Fruit fly (Drosophila melanogaster): ENCODE data around the gene ATPsynCF6.

Gene ATPsynCF6

dm6 chr3R:23356920-23357386, 1.1 kb upstream of the ATPsynCF6 start (continued):
- TF ChIP-seq Vsx1 (GFP tag; optimal IDR thresholded peaks at IDR 0.05) (no peak), CG17802 (tag; optimal IDR thresholded peaks at IDR 0.05) (peak; percentile 4), Opbp (GFP tag; IDR thresholded peaks at IDR 0.05; ENCODE audit: partially characterized antibody) (no peak), CG12155 (GFP tag; optimal IDR thresholded peaks at IDR 0.05) (peak; percentile 83), z (GFP tag; IDR thresholded peaks at IDR 0.05) (no peak), CG13296 (GFP tag; optimal IDR thresholded peaks at IDR 0.05) (peak; percentile 83), ranshi (GFP tag; IDR thresholded peaks at IDR 0.05) (peak; percentile 80), kay (GFP tag; optimal IDR thresholded peaks at IDR 0.05) (peak; percentile 48), fd102C (GFP tag; optimal IDR thresholded peaks at IDR 0.05) (no peak), Stat92E (GFP tag; optimal IDR thresholded peaks at IDR 0.05) (no peak), CG6765 (GFP tag; optimal IDR thresholded peaks at IDR 0.05) (peak; percentile 27), emc (GFP tag; optimal IDR thresholded peaks at IDR 0.05) (no peak), CG10147 (GFP tag; optimal IDR thresholded peaks at IDR 0.05) (peak; percentile 85), ems (GFP tag; optimal IDR thresholded peaks at IDR 0.05) (no peak), Trl (optimal IDR thresholded peaks at IDR 0.05) (no peak), Trl (GFP tag; optimal IDR thresholded peaks at IDR 0.05) (no peak), CG3838 (GFP tag; optimal IDR thresholded peaks at IDR 0.05) (no peak), unc-4 (GFP tag; IDR thresholded peaks at IDR 0.05; ENCODE audit: partially characterized antibody) (no peak), Lim3 (GFP tag; IDR thresholded peaks at IDR 0.05) (no peak), nerfin-1 (tag; optimal IDR thresholded peaks at IDR 0.05) (peak; percentile 59), esg (GFP tag; conservative IDR thresholded peaks at IDR 0.05) (peak; percentile 81), CG8359 (GFP tag; optimal IDR thresholded peaks at IDR 0.05; ENCODE audit: borderline replicate concordance) (no peak), Dip3 (GFP tag; optimal IDR thresholded peaks at IDR 0.05) (no peak), CG17568 (GFP tag; optimal IDR thresholded peaks at IDR 0.05) (no peak), usp (GFP tag; optimal IDR thresholded peaks at IDR 0.05) (no peak), amos (GFP tag; IDR thresholded peaks at IDR 0.05; ENCODE audit: partially characterized antibody) (no peak), CG12236 (GFP tag; optimal IDR thresholded peaks at IDR 0.05) (no peak), Mrtf (GFP tag; IDR thresholded peaks at IDR 0.05) (peak; percentile 47; the same call in 1 of the 3 replicates), CG9727 (GFP tag; optimal IDR thresholded peaks at IDR 0.05) (peak; percentile 90), nerfin-2 (GFP tag; IDR thresholded peaks at IDR 0.05; ENCODE audit: partially characterized antibody) (no peak), CG4282 (GFP tag; optimal IDR thresholded peaks at IDR 0.05) (no peak), CG13424 (tag; optimal IDR thresholded peaks at IDR 0.05) (peak; percentile 96), Hr3 (GFP tag; optimal IDR thresholded peaks at IDR 0.05) (peak; percentile 89), CG2116 (GFP tag; optimal IDR thresholded peaks at IDR 0.05) (peak; percentile 45), slbo (GFP tag; IDR thresholded peaks at IDR 0.05) (peak; percentile 85), HmgZ (tag; optimal IDR thresholded peaks at IDR 0.05) (peak; percentile 85), Atf-2 (GFP tag; optimal IDR thresholded peaks at IDR 0.05) (no peak), CG14860 (GFP tag; IDR thresholded peaks at IDR 0.05; ENCODE audit: partially characterized antibody) (no peak), scrt (GFP tag; optimal IDR thresholded peaks at IDR 0.05) (peak; percentile 70), Dll (GFP tag; IDR thresholded peaks at IDR 0.05; ENCODE audit: partially characterized antibody) (no peak), Poxn (GFP tag; IDR thresholded peaks at IDR 0.05) (no peak), kni (GFP tag; optimal IDR thresholded peaks at IDR 0.05) (no peak), CG6175 (GFP tag; IDR thresholded peaks at IDR 0.05) (no peak), HLHmδ (GFP tag; optimal IDR thresholded peaks at IDR 0.05) (no peak), Dbx (GFP tag; IDR thresholded peaks at IDR 0.05) (peak; percentile 46; the same call in 1 of the 3 replicates), crol (GFP tag; IDR thresholded peaks at IDR 0.05) (peak; percentile 22; the same call in 1 of the 2 replicates), Deaf1 (tag; optimal IDR thresholded peaks at IDR 0.05) (peak; percentile 72), Jarid2 (GFP tag; optimal IDR thresholded peaks at IDR 0.05) (no peak), CG13775 (GFP tag; optimal IDR thresholded peaks at IDR 0.05) (peak; percentile 82), pfk (GFP tag; optimal IDR thresholded peaks at IDR 0.05) (no peak)

All from whole organism, embryonic.